Worm (Caenorhabditis elegans) whole organism, mixed stage, embryonic: ENCODE data around the gene F39G3.5.

Experiments
- blmp-1 ChIP-seq: fragments of 150-350 bp; optimal IDR thresholded peaks from 2 replicates; lab custom pipeline; 2014; ENCODE audit warnings: missing biosample characterization, missing genetic modification characterization
- elt-3 ChIP-seq: fragments of 150-350 bp; optimal IDR thresholded peaks from 2 replicates; lab custom pipeline; 2014; ENCODE audit warnings: missing biosample characterization, missing genetic modification characterization
- ham-2 ChIP-seq: fragments of 200-800 bp; sonication (Bioruptor generic); optimal IDR thresholded peaks from 2 replicates; lab custom pipeline; 2018; ENCODE audit warnings: mild to moderate bottlenecking, missing genetic modification characterization, missing compliant biosample characterization
- lin-13 ChIP-seq: fragments of 150-350 bp; optimal IDR thresholded peaks from 2 replicates; lab custom pipeline; 2014; ENCODE audit warnings: missing biosample characterization, missing genetic modification characterization
- mep-1 ChIP-seq: fragments of 150-350 bp; optimal IDR thresholded peaks from 2 replicates; lab custom pipeline; 2017; ENCODE audit warnings: missing biosample characterization, missing genetic modification reagents, missing genetic modification characterization, inconsistent platforms
- nhr-237 ChIP-seq: fragments of 150-350 bp; optimal IDR thresholded peaks from 2 replicates; lab custom pipeline; 2014; ENCODE audit warnings: missing biosample characterization, missing genetic modification characterization
- pha-4 ChIP-seq: fragments of 150-350 bp; optimal IDR thresholded peaks from 2 replicates; lab custom pipeline; 2018; ENCODE audit warnings: missing biosample characterization, missing genetic modification reagents, missing genetic modification characterization
- unc-39 ChIP-seq: fragments of 150-350 bp; optimal IDR thresholded peaks from 2 replicates; lab custom pipeline; 2014; ENCODE audit warnings: missing biosample characterization, missing genetic modification characterization
- unc-62 ChIP-seq: fragments of 150-350 bp; optimal IDR thresholded peaks from 2 replicates; lab custom pipeline; 2014; ENCODE audit warnings: missing biosample characterization, missing genetic modification reagents, missing genetic modification characterization

- TF ChIP-seq nhr-237 (tag; lab: Kevin White, UChicago) = no peak
- no peak for TF ChIP-seq ham-2
- no peak for TF ChIP-seq elt-3 (tag; lab: Kevin White, UChicago)
- no peak for TF ChIP-seq blmp-1 (tag; lab: Kevin White, UChicago)
- TF ChIP-seq mep-1 (tag; lab: Kevin White, UChicago) = no peak
- TF ChIP-seq unc-62 (GFP tag; lab: Kevin White, UChicago) = no peak
- no peak for TF ChIP-seq pha-4 (tag; lab: Kevin White, UChicago)
- TF ChIP-seq lin-13 (tag; lab: Kevin White, UChicago) = no peak
- no peak for TF ChIP-seq unc-39 (tag; lab: Kevin White, UChicago)
Observed at ce11 chrV:4720884-4721464, 1.4 kb upstream of the F39G3.5 start.
